Fruit fly (Drosophila melanogaster) Kc167 (cell line): Measurements from ENCODE around the gene armi.

Experiments
- Myc ChIP-seq: fragments of >200 bp; optimal IDR thresholded peaks from 2 replicates; lab custom pipeline; 2017; ENCODE audit warnings: missing external identifiers
- Sin3A ChIP-seq: fragments of >200 bp; optimal IDR thresholded peaks from 2 replicates; lab custom pipeline; 2018; ENCODE audit warnings: missing external identifiers
- h ChIP-seq: fragments of >200 bp; optimal IDR thresholded peaks from 3 replicates; lab custom pipeline; 2018; ENCODE audit warnings: missing external identifiers
- insv ChIP-seq: fragments of >200 bp; optimal IDR thresholded peaks from 3 replicates; lab custom pipeline; 2018; ENCODE audit warnings: missing external identifiers
- psq ChIP-seq: fragments of >200 bp; optimal IDR thresholded peaks from 2 replicates; lab custom pipeline; 2017; ENCODE audit warnings: missing external identifiers
- ttk ChIP-seq: sonication (Bioruptor generic); optimal IDR thresholded peaks from 2 replicates; lab custom pipeline; 2017; ENCODE audit warnings: missing external identifiers

Gene armi

dm6 chr3L:3439598-3439997, 21.5 kb upstream of the armi start:
- TF ChIP-seq h (no peak), Sin3A (lab: Kevin White, UChicago) (no peak), insv (lab: Kevin White, UChicago) (no peak), ttk (lab: Kevin White, UChicago) (no peak), psq (lab: Kevin White, UChicago) (no peak), Myc (lab: Kevin White, UChicago) (no peak)

- TF ChIP-seq Myc (lab: Kevin White, UChicago): no peak
- TF ChIP-seq psq (lab: Kevin White, UChicago): no peak
- no peak for TF ChIP-seq ttk (lab: Kevin White, UChicago)
- no peak for TF ChIP-seq insv (lab: Kevin White, UChicago)
- TF ChIP-seq h: no peak
- TF ChIP-seq Sin3A (lab: Kevin White, UChicago): no peak
These were observed 21.0 kb upstream of the armi start for dm6 chr3L:3440116-3440515.

- TF ChIP-seq psq (lab: Kevin White, UChicago) (no peak), insv (lab: Kevin White, UChicago) (no peak), h (no peak), ttk (lab: Kevin White, UChicago) (no peak), Sin3A (lab: Kevin White, UChicago) (no peak), Myc (lab: Kevin White, UChicago) (no peak)
These were observed 19.1 kb upstream of the armi start for dm6 chr3L:3441763-3442673.

DNA sequence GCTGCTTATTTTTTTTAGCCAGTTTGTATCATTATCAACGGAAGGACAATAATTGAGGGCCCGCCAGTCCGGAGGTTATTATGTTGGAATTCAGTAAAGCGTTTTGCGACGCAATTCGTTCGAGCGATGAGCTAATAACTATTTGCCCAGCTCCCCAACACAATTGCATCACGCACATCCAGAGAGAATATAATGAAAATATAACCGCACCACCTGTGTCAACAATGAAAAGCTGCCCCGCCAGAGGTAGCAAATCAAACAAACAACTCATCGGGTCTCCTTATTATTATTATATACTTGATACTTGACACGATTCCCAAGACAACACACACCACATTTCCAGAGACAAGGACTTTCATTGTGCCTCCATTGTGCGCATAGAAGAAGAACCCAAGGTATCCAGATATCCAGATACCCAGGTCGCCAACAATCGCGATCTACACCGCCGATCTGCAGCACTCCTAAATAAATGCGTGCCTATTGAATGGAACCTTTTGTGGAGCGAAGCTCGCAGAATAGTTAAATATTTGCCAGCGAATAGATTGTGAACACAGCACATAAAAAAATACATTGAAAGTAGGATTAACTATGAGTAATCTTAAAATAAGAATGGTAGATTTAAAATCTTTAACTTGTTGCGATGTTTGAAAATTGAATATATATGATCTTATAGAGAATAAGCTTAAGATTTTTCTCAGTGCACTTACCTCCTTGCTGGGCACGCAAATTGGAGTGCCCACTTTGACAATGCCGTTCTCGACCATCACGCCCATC, 18.2 kb upstream of the armi start:
- no peak for TF ChIP-seq ttk (lab: Kevin White, UChicago)
- TF ChIP-seq h: no peak
- no peak for TF ChIP-seq Myc (lab: Kevin White, UChicago)
- TF ChIP-seq psq (lab: Kevin White, UChicago): no peak
- no peak for TF ChIP-seq Sin3A (lab: Kevin White, UChicago)
- TF ChIP-seq insv (lab: Kevin White, UChicago): no peak

dm6 chr3L:3444246-3444785, 16.8 kb upstream of the armi start:
- TF ChIP-seq h (no peak), psq (lab: Kevin White, UChicago) (no peak), insv (lab: Kevin White, UChicago) (no peak)

DNA sequence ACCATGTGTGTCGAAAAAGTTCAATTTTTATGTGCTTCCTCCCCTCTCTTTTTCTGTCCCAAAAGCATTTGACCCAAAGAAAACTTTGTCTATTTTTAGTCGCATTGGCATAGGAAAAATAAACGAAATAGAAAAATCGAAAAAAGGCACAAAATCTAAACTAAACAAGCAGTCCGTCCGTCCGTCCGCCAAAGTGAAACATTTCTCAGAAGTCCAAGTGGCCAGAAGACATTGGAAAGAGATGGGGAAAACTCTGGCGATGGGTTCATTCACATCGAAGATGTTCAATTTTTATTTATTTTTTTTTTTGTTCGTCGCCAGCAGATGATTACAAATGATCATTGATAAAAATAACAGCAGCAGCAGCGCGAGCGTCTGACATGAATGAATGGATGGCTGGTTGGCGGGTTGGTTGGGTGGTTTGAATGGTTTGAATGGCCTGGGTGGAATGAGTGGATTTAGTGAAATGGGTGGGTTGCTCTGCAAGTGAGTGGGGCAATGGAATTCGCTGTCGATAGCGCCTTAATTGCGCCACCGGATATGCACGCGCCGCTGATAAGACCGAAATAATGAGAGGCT, 13.1 kb upstream of the armi start:
- TF ChIP-seq psq (lab: Kevin White, UChicago): no peak
- TF ChIP-seq h: no peak
- TF ChIP-seq ttk (lab: Kevin White, UChicago): no peak
- TF ChIP-seq Sin3A (lab: Kevin White, UChicago): no peak
- no peak for TF ChIP-seq Myc (lab: Kevin White, UChicago)
- no peak for TF ChIP-seq insv (lab: Kevin White, UChicago)

- TF ChIP-seq h: no peak
- no peak for TF ChIP-seq psq (lab: Kevin White, UChicago)
- TF ChIP-seq Sin3A (lab: Kevin White, UChicago): no peak
- TF ChIP-seq Myc (lab: Kevin White, UChicago): no peak
- TF ChIP-seq insv (lab: Kevin White, UChicago): no peak
- no peak for TF ChIP-seq ttk (lab: Kevin White, UChicago)
These were observed 11.4 kb upstream of the armi start for dm6 chr3L:3449680-3450079.

- TF ChIP-seq psq (lab: Kevin White, UChicago) (no peak), ttk (lab: Kevin White, UChicago) (no peak), Sin3A (lab: Kevin White, UChicago) (no peak)
These were observed 10.7 kb upstream of the armi start for dm6 chr3L:3450410-3450809.

DNA sequence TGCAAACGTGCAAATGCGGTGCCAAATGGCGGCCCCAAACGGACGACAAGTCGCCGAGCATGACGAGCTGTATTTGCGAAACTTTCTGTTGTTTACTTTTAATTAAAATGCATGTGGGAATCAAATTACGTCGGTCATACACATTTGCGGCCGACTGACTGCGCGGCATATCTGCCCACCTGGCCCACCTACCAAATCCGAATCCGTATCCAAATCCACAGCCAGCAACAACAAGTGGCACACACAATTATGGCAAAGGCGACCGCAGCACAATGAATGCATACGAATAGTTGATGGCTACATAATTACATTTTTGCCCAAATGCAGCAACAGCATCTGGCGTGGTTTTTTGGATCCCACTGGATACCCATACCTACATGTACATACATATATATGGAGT, 9.3 kb upstream of the armi start:
- TF ChIP-seq psq (lab: Kevin White, UChicago) (no peak), Myc (lab: Kevin White, UChicago) (no peak)

DNA sequence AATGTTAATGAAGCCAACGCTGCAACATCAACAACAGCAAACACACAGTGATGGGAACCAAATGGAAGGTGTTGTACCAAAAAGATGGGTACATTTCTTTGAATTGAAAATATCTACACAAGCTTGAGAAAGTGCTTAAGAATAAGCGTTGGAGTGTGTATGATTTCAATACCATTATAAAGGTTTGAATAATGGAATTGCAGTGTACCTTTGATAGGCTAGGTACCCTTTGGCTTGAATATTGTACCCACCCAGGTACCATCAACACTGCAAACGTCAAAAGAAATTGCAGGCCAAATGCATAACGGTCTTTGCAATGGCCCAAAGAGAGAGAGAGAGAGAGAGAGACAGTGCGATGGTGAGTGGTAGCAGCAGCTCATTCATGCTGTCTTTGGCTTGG, 8.4 kb upstream of the armi start:
- TF ChIP-seq Sin3A (lab: Kevin White, UChicago) (no peak), h (no peak), Myc (lab: Kevin White, UChicago) (no peak), ttk (lab: Kevin White, UChicago) (no peak), psq (lab: Kevin White, UChicago) (no peak), insv (lab: Kevin White, UChicago) (no peak)

dm6 chr3L:3454430-3454829, 6.7 kb upstream of the armi start:
- TF ChIP-seq psq (lab: Kevin White, UChicago) (no peak), h (no peak), Myc (lab: Kevin White, UChicago) (no peak), Sin3A (lab: Kevin White, UChicago) (no peak), insv (lab: Kevin White, UChicago) (no peak), ttk (lab: Kevin White, UChicago) (no peak)
